Worm (Caenorhabditis elegans) whole organism, L3 larva: ENCODE data around the gene Y50D4B.1.

Experiments used
- ceh-28 ChIP-seq: fragments of 150-350 bp; optimal IDR thresholded peaks from 2 replicates; lab custom pipeline; 2014; ENCODE audit warnings: missing biosample characterization, missing genetic modification reagents, missing genetic modification characterization
- eor-1 ChIP-seq, 2 experiments: fragments of 150-350 bp; optimal IDR thresholded peaks; 2 replicates each; lab custom pipeline; 2014 to 2018; ENCODE audit warnings: missing biosample characterization in 2 of 2, missing genetic modification characterization in 2 of 2
- unc-62 ChIP-seq: fragments of 150-350 bp; sonication (generic microtip); optimal IDR thresholded peaks from 4 replicates; lab custom pipeline; 2014; ENCODE audit warnings: missing biosample characterization, missing genetic modification reagents, missing genetic modification characterization
- ztf-11 ChIP-seq: fragments of 150-350 bp; optimal IDR thresholded peaks from 2 replicates; lab custom pipeline; 2014; ENCODE audit warnings: missing biosample characterization, missing genetic modification characterization
- ztf-4 ChIP-seq: fragments of 150-350 bp; optimal IDR thresholded peaks from 2 replicates; lab custom pipeline; 2014; ENCODE audit warnings: missing biosample characterization, missing genetic modification characterization

ce11 chrV:1141433-1141832 lies 28.7 kb downstream of the Y50D4B.1 start, which contains the start of gene cutl-22:
- no peak for TF ChIP-seq ceh-28 (tag; lab: Kevin White, UChicago)
- TF ChIP-seq ztf-11 (tag; lab: Kevin White, UChicago), result no peak
- TF ChIP-seq unc-62 (GFP tag; lab: Kevin White, UChicago), result no peak
- TF ChIP-seq eor-1 (tag; optimal IDR thresholded peaks at IDR 0.05; lab: Kevin White, UChicago), result no peak
- TF ChIP-seq ztf-4 (tag; lab: Kevin White, UChicago), result no peak
